Fruit fly (Drosophila melanogaster) whole organism, embryonic: ENCODE measurements around the gene Blm.
A peak's percentile ranks its signal among the peaks of the same experiment; 100 is the strongest.

Experiments
- Adf1 ChIP-seq: fragments of 200-800 bp; sonication (Bioruptor generic); IDR thresholded peaks from 2 replicates; pipeline ENCODE4 v1.3.6; 2022; ENCODE audit warnings: missing biosample characterization, missing genetic modification characterization
- CG10274 ChIP-seq: fragments of 200-800 bp; sonication (Bioruptor generic); optimal IDR thresholded peaks from 3 replicates; lab custom pipeline; 2017; ENCODE audit warnings: missing biosample characterization, mild to moderate bottlenecking, missing genetic modification characterization
- CG10979 ChIP-seq: fragments of 200-800 bp; sonication (Bioruptor generic); optimal IDR thresholded peaks from 2 replicates; lab custom pipeline; 2018; ENCODE audit warnings: missing biosample characterization, mild to moderate bottlenecking, missing genetic modification characterization, moderate library complexity
- CG11504 ChIP-seq: fragments of 200-800 bp; sonication (Bioruptor generic); optimal IDR thresholded peaks from 3 replicates; lab custom pipeline; 2019; ENCODE audit warnings: missing biosample characterization, mild to moderate bottlenecking, missing genetic modification characterization, moderate library complexity
- CG12071 ChIP-seq: fragments of 200-800 bp; sonication (Bioruptor generic); optimal IDR thresholded peaks from 3 replicates; lab custom pipeline; 2018; ENCODE audit warnings: missing biosample characterization, mild to moderate bottlenecking, missing genetic modification characterization
- CG13287 ChIP-seq: fragments of 200-800 bp; sonication (Bioruptor generic); IDR thresholded peaks from 2 replicates; pipeline ENCODE4 v1.3.6; 2022; ENCODE audit warnings: missing biosample characterization, missing genetic modification characterization; ENCODE audit not compliant: partially characterized antibody
- CG13296 ChIP-seq: fragments of 200-800 bp; sonication (Bioruptor generic); optimal IDR thresholded peaks from 3 replicates; lab custom pipeline; 2018; ENCODE audit warnings: missing biosample characterization, mild to moderate bottlenecking, missing genetic modification characterization
- CG13624 ChIP-seq: fragments of 200-800 bp; sonication (Bioruptor generic); optimal IDR thresholded peaks from 2 replicates; lab custom pipeline; 2016; ENCODE audit warnings: missing biosample characterization, missing genetic modification characterization
- CG13894 ChIP-seq: fragments of 200-800 bp; sonication (Bioruptor generic); optimal IDR thresholded peaks from 3 replicates; lab custom pipeline; 2018; ENCODE audit warnings: missing biosample characterization, mild to moderate bottlenecking, missing genetic modification characterization, moderate library complexity
- CG1603 ChIP-seq: fragments of 200-800 bp; sonication (Bioruptor generic); optimal IDR thresholded peaks from 2 replicates; lab custom pipeline; 2019; ENCODE audit warnings: missing biosample characterization, mild to moderate bottlenecking, missing genetic modification characterization, moderate library complexity
- CG17359 ChIP-seq: fragments of 200-800 bp; sonication (Bioruptor generic); optimal IDR thresholded peaks from 3 replicates; lab custom pipeline; 2018; ENCODE audit warnings: missing biosample characterization, mild to moderate bottlenecking, missing genetic modification characterization, moderate library complexity
- CG2199 ChIP-seq: fragments of 200-800 bp; sonication (Bioruptor generic); IDR thresholded peaks from 3 replicates; pipeline ENCODE4 v1.3.6; 2022; ENCODE audit warnings: missing biosample characterization, missing genetic modification characterization
- CG30403 ChIP-seq: fragments of 200-800 bp; sonication (Bioruptor generic); optimal IDR thresholded peaks from 3 replicates; lab custom pipeline; 2016; ENCODE audit warnings: missing biosample characterization, missing genetic modification characterization
- CG32767 ChIP-seq: fragments of 200-800 bp; sonication (Bioruptor generic); IDR thresholded peaks from 2 replicates; pipeline ENCODE4 v1.3.6; 2022; ENCODE audit warnings: missing biosample characterization, missing genetic modification characterization
- CG4404 ChIP-seq: fragments of 200-800 bp; sonication (Bioruptor generic); IDR thresholded peaks from 2 replicates; pipeline ENCODE4 v1.3.6; 2022; ENCODE audit warnings: missing biosample characterization, missing genetic modification characterization
- CG6254 ChIP-seq: fragments of 200-800 bp; sonication (Bioruptor generic); optimal IDR thresholded peaks from 3 replicates; lab custom pipeline; 2017; ENCODE audit warnings: mild to moderate bottlenecking, missing biosample characterization, missing genetic modification reagents, missing genetic modification characterization
- CG6654 ChIP-seq: fragments of 200-800 bp; sonication (Bioruptor generic); optimal IDR thresholded peaks from 2 replicates; lab custom pipeline; 2017; ENCODE audit warnings: missing biosample characterization, mild to moderate bottlenecking, missing genetic modification characterization
- CG7928 ChIP-seq: fragments of 200-800 bp; sonication (Bioruptor generic); optimal IDR thresholded peaks from 2 replicates; lab custom pipeline; 2017; ENCODE audit warnings: missing biosample characterization, mild to moderate bottlenecking, missing genetic modification characterization
- CG8290 ChIP-seq, 3 experiments: fragments of 200-800 bp; sonication (Bioruptor generic); optimal IDR thresholded peaks; 2 replicates each; lab custom pipeline; 2016 to 2019; ENCODE audit warnings: missing biosample characterization in 3 of 3, missing genetic modification characterization in 3 of 3, mild to moderate bottlenecking in 2 of 3, moderate library complexity in 1 of 3
- D19A ChIP-seq: fragments of 200-800 bp; optimal IDR thresholded peaks from 3 replicates; lab custom pipeline; 2019; ENCODE audit warnings: missing biosample characterization, mild to moderate bottlenecking, missing genetic modification characterization, moderate library complexity
- Drgx ChIP-seq: fragments of 200-800 bp; sonication (Bioruptor generic); IDR thresholded peaks from 2 replicates; pipeline ENCODE4 v1.3.6; 2022; ENCODE audit warnings: missing biosample characterization, missing genetic modification characterization
- Gug ChIP-seq: fragments of 200-800 bp; sonication (Bioruptor generic); IDR thresholded peaks from 4 replicates; pipeline ENCODE4 v1.3.6; 2022; ENCODE audit warnings: missing biosample characterization, missing genetic modification characterization
- Med ChIP-seq: fragments of 200-800 bp; sonication (Bioruptor generic); peaks from one replicate; lab custom pipeline; 2016; ENCODE audit warnings: missing biosample characterization, missing genetic modification characterization, mild to moderate bottlenecking, inconsistent platforms, moderate library complexity
- Pdp1 ChIP-seq, 2 experiments: fragments of 200-800 bp; sonication (Bioruptor generic); optimal IDR thresholded peaks; 3 replicates each; lab custom pipeline; 2016; ENCODE audit warnings: missing biosample characterization in 2 of 2, missing genetic modification characterization in 2 of 2, mild to moderate bottlenecking in 1 of 2, moderate library complexity in 1 of 2
- Ptx1 ChIP-seq: fragments of 200-800 bp; sonication (Bioruptor generic); IDR thresholded peaks from 2 replicates; pipeline ENCODE4 v1.3.6; 2022; ENCODE audit warnings: missing biosample characterization, missing genetic modification characterization
- Rx ChIP-seq: fragments of 200-800 bp; sonication (Bioruptor generic); IDR thresholded peaks from 2 replicates; pipeline ENCODE4 v1.3.6; 2022; ENCODE audit warnings: missing biosample characterization, missing genetic modification characterization
- abd-A ChIP-seq: fragments of 200-800 bp; sonication (Bioruptor generic); optimal IDR thresholded peaks from 3 replicates; lab custom pipeline; 2019; ENCODE audit warnings: missing biosample characterization, mild to moderate bottlenecking, missing genetic modification characterization, moderate library complexity
- aop ChIP-seq: fragments of 200-800 bp; sonication (Bioruptor generic); IDR thresholded peaks from 2 replicates; pipeline ENCODE4 v1.3.6; 2022; ENCODE audit warnings: missing biosample characterization, missing genetic modification characterization
- ash1 ChIP-seq: fragments of 200-800 bp; sonication (Bioruptor generic); optimal IDR thresholded peaks from 2 replicates; lab custom pipeline; 2018; ENCODE audit warnings: missing biosample characterization, mild to moderate bottlenecking, missing genetic modification characterization
- bbx ChIP-seq: fragments of 200-800 bp; sonication (Bioruptor generic); IDR thresholded peaks from 2 replicates; pipeline ENCODE4 v1.3.6; 2022; ENCODE audit warnings: missing biosample characterization, missing genetic modification characterization; ENCODE audit not compliant: partially characterized antibody
- cg ChIP-seq: fragments of 200-800 bp; sonication (Bioruptor generic); optimal IDR thresholded peaks from 3 replicates; lab custom pipeline; 2019; ENCODE audit warnings: missing biosample characterization, mild to moderate bottlenecking, missing genetic modification characterization, moderate library complexity
- chinmo ChIP-seq: fragments of 200-800 bp; sonication (Bioruptor generic); IDR thresholded peaks from 4 replicates; pipeline ENCODE4 v1.3.6; 2022; ENCODE audit warnings: missing biosample characterization, missing genetic modification characterization; ENCODE audit not compliant: partially characterized antibody
- gcm ChIP-seq: fragments of 200-800 bp; sonication (Bioruptor generic); optimal IDR thresholded peaks from 2 replicates; lab custom pipeline; 2019; ENCODE audit warnings: missing biosample characterization, mild to moderate bottlenecking, missing genetic modification characterization, moderate library complexity
- gem ChIP-seq: fragments of 200-800 bp; sonication (Bioruptor generic); optimal IDR thresholded peaks from 2 replicates; lab custom pipeline; 2019; ENCODE audit warnings: missing biosample characterization, mild to moderate bottlenecking, missing genetic modification characterization, moderate library complexity
- hkb ChIP-seq, 2 experiments: fragments of 200-800 bp in 1 of 2; fragments of >200 bp in 1 of 2; sonication (Bioruptor generic) in 1 of 2; IDR thresholded peaks in 1 of 2; optimal IDR thresholded peaks in 1 of 2; 2 replicates each; pipeline versions ENCODE4 v1.3.6 to Lab custom; 2017 to 2022; ENCODE audit warnings: missing biosample characterization in 1 of 2, missing genetic modification characterization in 1 of 2
- jumu ChIP-seq: fragments of 200-800 bp; sonication (Bioruptor generic); optimal IDR thresholded peaks from 3 replicates; lab custom pipeline; 2016; ENCODE audit warnings: missing biosample characterization, missing genetic modification characterization
- kah ChIP-seq: fragments of 200-800 bp; sonication (Bioruptor generic); optimal IDR thresholded peaks from 2 replicates; lab custom pipeline; 2018; ENCODE audit warnings: missing biosample characterization, mild to moderate bottlenecking, missing genetic modification characterization
- ken ChIP-seq: fragments of 200-800 bp; sonication (Bioruptor generic); IDR thresholded peaks from 3 replicates; pipeline ENCODE4 v1.3.6; 2022; ENCODE audit warnings: missing biosample characterization, missing genetic modification characterization
- lbe ChIP-seq: fragments of 200-800 bp; sonication (Bioruptor generic); optimal IDR thresholded peaks from 2 replicates; lab custom pipeline; 2016; ENCODE audit warnings: missing biosample characterization, mild to moderate bottlenecking, missing genetic modification characterization
- otp ChIP-seq: fragments of 200-800 bp; sonication (Bioruptor generic); IDR thresholded peaks from 3 replicates; pipeline ENCODE4, ENCODE4 v1.3.6; 2022; ENCODE audit warnings: missing biosample characterization, missing genetic modification characterization
- pan ChIP-seq, 4 experiments: fragments of >200 bp in 3 of 4; fragments of 200-800 bp in 1 of 4; sonication (Bioruptor generic) in 1 of 4; optimal IDR thresholded peaks in 3 of 4; IDR thresholded peaks in 1 of 4; 2 replicates each; pipeline versions ENCODE4 v1.3.6 to Lab custom; 2017 to 2022; ENCODE audit warnings: missing biosample characterization in 2 of 4, missing genetic modification characterization in 2 of 4, mixed read lengths in 1 of 4
- sens ChIP-seq: fragments of 200-800 bp; sonication (Bioruptor generic); peaks from one replicate; lab custom pipeline; 2016; ENCODE audit warnings: missing biosample characterization, missing genetic modification characterization
- sisA ChIP-seq: fragments of 200-800 bp; sonication (Bioruptor generic); IDR thresholded peaks from 2 replicates; pipeline ENCODE4 v1.3.6; 2022; ENCODE audit warnings: missing biosample characterization, missing genetic modification characterization
- sob ChIP-seq: fragments of 200-800 bp; sonication (Bioruptor generic); IDR thresholded peaks from 2 replicates; pipeline ENCODE4 v1.3.6; 2022; ENCODE audit warnings: missing biosample characterization, missing genetic modification characterization
- trh ChIP-seq: fragments of 200-800 bp; sonication (Bioruptor generic); optimal IDR thresholded peaks from 2 replicates; lab custom pipeline; 2016; ENCODE audit warnings: missing biosample characterization, missing genetic modification characterization
- twi ChIP-seq: fragments of 200-800 bp; optimal IDR thresholded peaks from 2 replicates; lab custom pipeline; 2019; ENCODE audit warnings: missing biosample characterization, mild to moderate bottlenecking, missing genetic modification characterization, moderate library complexity
- vvl ChIP-seq: fragments of 200-800 bp; sonication (Bioruptor generic); IDR thresholded peaks from 2 replicates; pipeline ENCODE4 v1.3.6; 2022; ENCODE audit warnings: missing biosample characterization, missing genetic modification characterization
- zf30C ChIP-seq: fragments of 200-800 bp; sonication (Bioruptor generic); optimal IDR thresholded peaks from 3 replicates; lab custom pipeline; 2018; ENCODE audit warnings: missing biosample characterization, mild to moderate bottlenecking, missing genetic modification characterization

Gene Blm

dm6 chr3R:11777058-11777457 lies 35.5 kb upstream of the Blm start:
- TF ChIP-seq Ptx1 (GFP tag; lab: Robert Waterston, UW) (no peak), gem (peak; percentile 29), CG8290 (GFP tag; optimal IDR thresholded peaks at IDR 0.05; lab: Kevin White, UChicago) (no peak), CG8290 (tag; optimal IDR thresholded peaks at IDR 0.05; lab: Kevin White, UChicago) (peak in 1 of 2 experiments; percentile 29), sens (GFP tag; lab: Kevin White, UChicago) (peak; percentile 54), jumu (GFP tag; lab: Kevin White, UChicago) (peak; percentile 0), CG12071 (GFP tag; lab: Kevin White, UChicago) (peak; percentile 4), Rx (GFP tag; lab: Robert Waterston, UW) (no peak), CG13894 (peak; percentile 20), CG11504 (tag; lab: Kevin White, UChicago) (peak; percentile 25), trh (GFP tag; lab: Kevin White, UChicago) (no peak), vvl (GFP tag; lab: Robert Waterston, UW) (peak; percentile 15; the same call in 1 of the 2 replicates), Med (GFP tag; lab: Kevin White, UChicago) (peak; percentile 81), CG32767 (GFP tag; lab: Robert Waterston, UW) (peak; percentile 68; the same call in 1 of the 2 replicates), Gug (GFP tag; lab: Robert Waterston, UW) (0 out of 4 replicates have a peak, but pooled peaks have one; percentile 31), abd-A (tag; lab: Kevin White, UChicago) (peak; percentile 68), sob (GFP tag; lab: Robert Waterston, UW) (peak; percentile 27; the same call in 1 of the 2 replicates), CG13287 (GFP tag; lab: Robert Waterston, UW) (peak; percentile 6; the same call in 1 of the 2 replicates), CG10274 (GFP tag; lab: Kevin White, UChicago) (peak; percentile 90), cg (GFP tag; lab: Kevin White, UChicago) (peak; percentile 63), CG7928 (no peak), hkb (optimal IDR thresholded peaks at IDR 0.05; lab: Kevin White, UChicago) (no peak), hkb (GFP tag; IDR thresholded peaks at IDR 0.05; lab: Robert Waterston, UW) (peak; percentile 30; the same call in 1 of the 2 replicates), CG6254 (peak; percentile 47), sisA (no peak), Adf1 (GFP tag; lab: Robert Waterston, UW) (peak; percentile 92), ash1 (GFP tag; lab: Kevin White, UChicago) (peak; percentile 5), otp (GFP tag; lab: Robert Waterston, UW) (peak; percentile 21; the same call in 1 of the 3 replicates), CG13624 (no peak), CG1603 (tag; lab: Kevin White, UChicago) (peak; percentile 11), CG17359 (peak; percentile 8), zf30C (peak; percentile 15), pan (optimal IDR thresholded peaks at IDR 0.05; lab: Kevin White, UChicago) (no peak), pan (GFP tag; optimal IDR thresholded peaks at IDR 0.05 in 1 of 2, IDR thresholded peaks at IDR 0.05 in 1 of 2) (peak in 1 of 2 experiments; percentile 5), gcm (GFP tag; lab: Kevin White, UChicago) (peak; percentile 15), lbe (GFP tag; lab: Kevin White, UChicago) (peak; percentile 13), kah (peak; percentile 67), CG6654 (GFP tag; lab: Kevin White, UChicago) (no peak), aop (GFP tag; lab: Robert Waterston, UW) (no peak), CG30403 (GFP tag; lab: Kevin White, UChicago) (peak; percentile 28), twi (tag; lab: Kevin White, UChicago) (peak; percentile 82), bbx (GFP tag; lab: Robert Waterston, UW) (0 out of 2 replicates have a peak, but pooled peaks have one; percentile 22), chinmo (GFP tag; lab: Robert Waterston, UW) (0 out of 4 replicates have a peak, but pooled peaks have one; percentile 42), Drgx (GFP tag; lab: Robert Waterston, UW) (peak; percentile 19; the same call in 1 of the 2 replicates), D19A (tag; lab: Kevin White, UChicago) (peak; percentile 69), CG13296 (GFP tag; lab: Kevin White, UChicago) (no peak), CG10979 (peak; percentile 9), ken (GFP tag; lab: Robert Waterston, UW) (0 out of 3 replicates have a peak, but pooled peaks have one; percentile 41), CG4404 (GFP tag; lab: Robert Waterston, UW) (no peak), CG2199 (GFP tag; lab: Robert Waterston, UW) (peak; percentile 65; the same call in 2 of the 3 replicates), Pdp1 (GFP tag; optimal IDR thresholded peaks at IDR 0.05; lab: Kevin White, UChicago) (peak in 1 of 2 experiments; percentile 23)
